Worm (Caenorhabditis elegans) whole organism, L1 larva: ENCODE results near the gene cwp-2.

Source experiments
- C04F5.9 ChIP-seq: sonication (generic microtip); optimal IDR thresholded peaks from 2 replicates; lab custom pipeline; 2016; ENCODE audit warnings: missing genetic modification characterization, missing compliant biosample characterization
- Y116A8C.19 ChIP-seq: sonication (generic microtip); optimal IDR thresholded peaks from 2 replicates; lab custom pipeline; 2016; ENCODE audit warnings: missing compliant biosample characterization, missing genetic modification characterization, borderline replicate concordance
- ceh-88 ChIP-seq: fragments of 200-800 bp; sonication (Bioruptor generic); IDR thresholded peaks from 2 replicates; pipeline ENCODE4 v1.3.6; 2022; ENCODE audit warnings: missing genetic modification characterization, missing compliant biosample characterization
- dsc-1 ChIP-seq: sonication (generic microtip); optimal IDR thresholded peaks from 2 replicates; lab custom pipeline; 2016; ENCODE audit warnings: mild to moderate bottlenecking, missing genetic modification characterization, missing compliant biosample characterization
- efl-1 ChIP-seq, 4 experiments: fragments of 150-350 bp; optimal IDR thresholded peaks in 3 of 4; peaks in 1 of 4; 1 replicate in 1 of 4; 2 replicates in 3 of 4; lab custom pipeline; 2014; ENCODE audit warnings: missing biosample characterization in 2 of 4, missing genetic modification characterization in 2 of 4, missing genetic modification reagents in 2 of 4
- egl-13 ChIP-seq: sonication (generic microtip); optimal IDR thresholded peaks from 2 replicates; lab custom pipeline; 2016; ENCODE audit warnings: missing genotype, missing genetic modification reagents, missing genetic modification characterization, missing compliant biosample characterization
- fkh-4 ChIP-seq: sonication (generic microtip); optimal IDR thresholded peaks from 2 replicates; lab custom pipeline; 2016; ENCODE audit warnings: missing compliant biosample characterization, missing genetic modification characterization, borderline replicate concordance
- fkh-8 ChIP-seq: sonication (generic microtip); optimal IDR thresholded peaks from 2 replicates; lab custom pipeline; 2016; ENCODE audit warnings: mild to moderate bottlenecking, missing genetic modification characterization, missing compliant biosample characterization
- grh-1 ChIP-seq: fragments of 200-800 bp; sonication (Bioruptor generic); IDR thresholded peaks from 2 replicates; pipeline ENCODE4 v1.3.6; 2022; ENCODE audit warnings: missing genetic modification reagents, missing genetic modification characterization, missing compliant biosample characterization
- hlh-4 ChIP-seq: sonication (generic microtip); optimal IDR thresholded peaks from 2 replicates; lab custom pipeline; 2016; ENCODE audit warnings: mild to moderate bottlenecking, missing genetic modification characterization, missing compliant biosample characterization
- lin-14 ChIP-seq: fragments of 200-800 bp; sonication (Bioruptor generic); optimal IDR thresholded peaks from 2 replicates; lab custom pipeline; 2018; ENCODE audit warnings: mild to moderate bottlenecking, missing genetic modification characterization, moderate library complexity, missing compliant biosample characterization
- lin-15B ChIP-seq: fragments of 150-350 bp; sonication (generic microtip); optimal IDR thresholded peaks from 3 replicates; lab custom pipeline; 2014; ENCODE audit warnings: missing biosample characterization, missing genetic modification characterization
- lin-35 ChIP-seq, 2 experiments: fragments of 150-350 bp; optimal IDR thresholded peaks; 2 replicates each; lab custom pipeline; 2014; ENCODE audit warnings: missing biosample characterization in 2 of 2, missing genetic modification characterization in 2 of 2, missing genetic modification reagents in 2 of 2
- lin-39 ChIP-seq: fragments of 150-350 bp; optimal IDR thresholded peaks from 2 replicates; lab custom pipeline; 2014; ENCODE audit warnings: missing biosample characterization, missing genetic modification reagents, missing genetic modification characterization
- lir-3 ChIP-seq: sonication (generic microtip); optimal IDR thresholded peaks from 2 replicates; lab custom pipeline; 2016; ENCODE audit warnings: mild to moderate bottlenecking, missing genetic modification characterization, moderate library complexity, missing compliant biosample characterization; ENCODE audit not compliant: poor library complexity
- mab-9 ChIP-seq: fragments of 200-800 bp; sonication (Bioruptor generic); IDR thresholded peaks from 2 replicates; pipeline ENCODE4 v1.3.6; 2022; ENCODE audit warnings: missing genetic modification reagents, missing genetic modification characterization, missing compliant biosample characterization
- mef-2 ChIP-seq: fragments of 150-350 bp; optimal IDR thresholded peaks from 2 replicates; lab custom pipeline; 2014; ENCODE audit warnings: missing biosample characterization, missing genetic modification characterization
- mep-1 ChIP-seq: fragments of 150-350 bp; optimal IDR thresholded peaks from 2 replicates; lab custom pipeline; 2014; ENCODE audit warnings: missing biosample characterization, missing genetic modification characterization
- nhr-237 ChIP-seq: fragments of 150-350 bp; optimal IDR thresholded peaks from 2 replicates; lab custom pipeline; 2014; ENCODE audit warnings: missing biosample characterization, missing genetic modification characterization
- nhr-71 ChIP-seq: sonication (generic microtip); optimal IDR thresholded peaks from 2 replicates; lab custom pipeline; 2016; ENCODE audit warnings: mild to moderate bottlenecking, missing genetic modification characterization, moderate library complexity, missing compliant biosample characterization
- nhr-77 ChIP-seq: fragments of 150-350 bp; optimal IDR thresholded peaks from 2 replicates; lab custom pipeline; 2014; ENCODE audit warnings: missing biosample characterization, missing genetic modification characterization
- nhr-90 ChIP-seq: sonication (generic microtip); optimal IDR thresholded peaks from 2 replicates; lab custom pipeline; 2016; ENCODE audit warnings: mild to moderate bottlenecking, missing genetic modification characterization, missing compliant biosample characterization; ENCODE audit not compliant: poor library complexity
- pax-3 ChIP-seq: fragments of 200-800 bp; sonication (Bioruptor generic); optimal IDR thresholded peaks from 2 replicates; lab custom pipeline; 2018; ENCODE audit warnings: mild to moderate bottlenecking, missing genetic modification characterization, moderate library complexity, missing compliant biosample characterization
- skn-1 ChIP-seq: fragments of 150-350 bp; optimal IDR thresholded peaks from 2 replicates; lab custom pipeline; 2014; ENCODE audit warnings: missing biosample characterization, missing genetic modification characterization
- snpc-4 ChIP-seq: fragments of 150-350 bp; optimal IDR thresholded peaks from 2 replicates; lab custom pipeline; 2014; ENCODE audit warnings: missing biosample characterization, missing genetic modification characterization
- sox-4 ChIP-seq: sonication (generic microtip); optimal IDR thresholded peaks from 2 replicates; lab custom pipeline; 2016; ENCODE audit warnings: missing genetic modification characterization, missing compliant biosample characterization
- swsn-7 ChIP-seq: sonication (generic microtip); optimal IDR thresholded peaks from 2 replicates; lab custom pipeline; 2016; ENCODE audit warnings: missing genetic modification characterization, missing compliant biosample characterization
- unc-86 ChIP-seq: sonication (generic microtip); optimal IDR thresholded peaks from 2 replicates; lab custom pipeline; 2016; ENCODE audit warnings: missing genetic modification characterization, missing compliant biosample characterization
- zip-4 ChIP-seq: fragments of 200-800 bp; sonication (Bioruptor generic); optimal IDR thresholded peaks from 2 replicates; lab custom pipeline; 2018; ENCODE audit warnings: mild to moderate bottlenecking, missing genetic modification characterization, moderate library complexity, missing compliant biosample characterization
- ztf-11 ChIP-seq, 2 experiments: sonication (generic microtip); optimal IDR thresholded peaks; 2 replicates each; lab custom pipeline; 2016 to 2017; ENCODE audit warnings: missing genetic modification characterization in 2 of 2, missing biosample characterization in 1 of 2, missing compliant biosample characterization in 1 of 2
- ztf-4 ChIP-seq: fragments of 150-350 bp; optimal IDR thresholded peaks from 2 replicates; lab custom pipeline; 2014; ENCODE audit warnings: missing biosample characterization, missing genetic modification characterization

The cwp-2 gene

DNA sequence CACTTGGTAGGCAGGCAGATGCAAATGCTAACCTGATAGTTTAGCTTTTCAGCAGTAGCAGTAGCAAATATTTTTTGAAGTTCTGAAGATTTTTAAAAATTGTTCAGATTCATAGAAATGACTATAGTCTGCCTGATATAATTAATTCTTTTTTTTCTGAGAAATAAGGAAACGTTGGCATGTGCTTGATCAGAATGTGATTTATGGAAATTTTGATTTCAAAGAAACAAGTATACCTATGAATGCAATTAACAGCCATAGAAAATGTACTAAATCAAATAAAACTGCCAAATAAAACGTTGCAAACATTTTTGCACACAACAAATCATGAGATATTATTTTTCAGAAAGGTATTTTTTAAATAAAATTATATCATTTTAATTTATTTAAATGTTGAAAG, 28.2 kb upstream of the cwp-2 start (continued):
- TF ChIP-seq swsn-7 (tag; lab: Kevin White, UChicago) (no peak), nhr-237 (tag; lab: Kevin White, UChicago) (no peak), fkh-8 (tag; lab: Kevin White, UChicago) (peak; percentile 58), nhr-77 (no peak), pax-3 (tag; lab: Kevin White, UChicago) (no peak), ztf-4 (tag; lab: Kevin White, UChicago) (no peak), hlh-4 (tag; lab: Kevin White, UChicago) (peak; percentile 73), lin-15B (tag; lab: Kevin White, UChicago) (no peak), lir-3 (tag; lab: Kevin White, UChicago) (no peak), skn-1 (tag; lab: Kevin White, UChicago) (no peak), lin-35 (GFP tag; optimal IDR thresholded peaks at IDR 0.05; lab: Kevin White, UChicago) (no peak), snpc-4 (tag; lab: Kevin White, UChicago) (no peak), zip-4 (GFP tag; lab: Kevin White, UChicago) (no peak), lin-39 (no peak), mef-2 (tag; lab: Kevin White, UChicago) (no peak), nhr-71 (tag; lab: Kevin White, UChicago) (peak; percentile 52), lin-14 (peak; percentile 44), mep-1 (tag; lab: Kevin White, UChicago) (no peak), C04F5.9 (no peak)

DNA sequence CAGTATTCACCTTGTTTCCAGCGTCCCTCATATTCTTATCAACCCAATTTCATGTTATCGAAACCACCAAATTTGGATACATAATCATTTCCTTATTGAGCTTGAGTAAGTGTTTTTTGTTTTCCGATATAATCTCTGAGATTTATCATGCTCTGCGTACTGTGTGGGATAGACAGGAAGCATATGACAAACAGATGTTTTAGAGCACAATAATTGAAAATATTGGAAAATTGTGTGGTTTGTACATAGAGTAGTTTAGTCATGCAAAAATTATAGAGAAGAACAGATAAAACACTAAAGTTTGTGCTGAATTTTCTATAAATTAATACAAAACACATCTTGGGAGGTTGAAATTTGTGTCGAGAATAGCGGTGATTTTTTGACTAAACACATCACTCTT, 26.3 kb upstream of the cwp-2 start:
- TF ChIP-seq egl-13 (tag; lab: Kevin White, UChicago) (no peak), fkh-8 (tag; lab: Kevin White, UChicago) (no peak), fkh-4 (tag; lab: Kevin White, UChicago) (peak; percentile 77), Y116A8C.19 (tag; lab: Kevin White, UChicago) (no peak), dsc-1 (tag; lab: Kevin White, UChicago) (peak; percentile 94)

DNA sequence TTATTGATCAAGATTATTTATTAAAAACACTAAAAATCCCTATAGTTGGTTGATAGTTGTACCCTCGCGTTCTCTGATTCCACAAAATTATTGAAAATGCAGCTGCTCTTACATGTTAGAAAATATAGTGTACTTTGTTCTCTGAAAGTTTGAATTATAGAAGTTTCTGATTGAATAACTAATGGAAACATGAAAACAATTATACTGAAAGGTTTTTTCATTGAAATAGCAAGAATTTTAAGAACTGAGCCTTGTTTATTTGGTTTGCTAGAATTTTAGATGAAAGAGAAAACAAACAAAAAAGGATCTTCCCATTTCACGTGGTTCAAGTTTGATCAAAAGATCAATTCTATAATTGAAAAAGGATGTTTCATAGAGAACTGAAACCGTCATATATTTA, 25.1 kb upstream of the cwp-2 start:
- no peak for TF ChIP-seq sox-4 (tag; lab: Kevin White, UChicago)
- TF ChIP-seq lin-14 = peak; percentile 21
- TF ChIP-seq hlh-4 (tag; lab: Kevin White, UChicago) = peak; percentile 59
- no peak for TF ChIP-seq swsn-7 (tag; lab: Kevin White, UChicago)
- TF ChIP-seq fkh-8 (tag; lab: Kevin White, UChicago) = peak; percentile 52
- peak; percentile 18 for TF ChIP-seq unc-86 (tag; lab: Kevin White, UChicago)
- peak; percentile 46 for TF ChIP-seq nhr-71 (tag; lab: Kevin White, UChicago)
- TF ChIP-seq nhr-90 (tag; lab: Kevin White, UChicago) = no peak
- TF ChIP-seq ceh-88 = no peak
- peak; percentile 32 for TF ChIP-seq dsc-1 (tag; lab: Kevin White, UChicago)
- no peak for TF ChIP-seq ztf-11 (tag; optimal IDR thresholded peaks at IDR 0.05; lab: Kevin White, UChicago)
- no peak for TF ChIP-seq mep-1 (tag; lab: Kevin White, UChicago)
- TF ChIP-seq, all 84 proteins: peak for 6

DNA sequence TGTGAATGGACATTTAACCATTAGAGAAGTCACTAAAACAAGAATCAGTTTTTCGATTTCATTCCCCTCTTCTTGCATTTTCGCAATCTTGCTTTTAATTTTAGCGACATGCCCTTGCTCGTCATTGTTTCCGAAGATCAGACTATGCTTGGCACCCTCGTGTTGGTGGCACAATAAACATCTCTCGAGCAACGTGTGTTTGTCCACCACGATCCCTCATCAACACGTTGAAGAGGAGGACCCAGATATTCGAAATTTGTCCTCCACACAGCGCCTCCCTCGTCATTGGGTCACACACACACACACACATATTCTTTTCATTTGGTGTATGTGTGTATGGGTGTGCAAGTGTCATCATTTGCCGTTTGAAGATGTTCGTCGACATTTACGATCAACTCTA, 22.9 kb upstream of the cwp-2 start, which contains the start of gene srd-32:
srd-32 (plus strand) TSS at position 301 of the 400 bp plus-strand sequence.
- TF ChIP-seq dsc-1 (tag; lab: Kevin White, UChicago) (peak; percentile 68), mab-9 (no peak), grh-1 (GFP tag; lab: Robert Waterston, UW) (no peak)

DNA sequence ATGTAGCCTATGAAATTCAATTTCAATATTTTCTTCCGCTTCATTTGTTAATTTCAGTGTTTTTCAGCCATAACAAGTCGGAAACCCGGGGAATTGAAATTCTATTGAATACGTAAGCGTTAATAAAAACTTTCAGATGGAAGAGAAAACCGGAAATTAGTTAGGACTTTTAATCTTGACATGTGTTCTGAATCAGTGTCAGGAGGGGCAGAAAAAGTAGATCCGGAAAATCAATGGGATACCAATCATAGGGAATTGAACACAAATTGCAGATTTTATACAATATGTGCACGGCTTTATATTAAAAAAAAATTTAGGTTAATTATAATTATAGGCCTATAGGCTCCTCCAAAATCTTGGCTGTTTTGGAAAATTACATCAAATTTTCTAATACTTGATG, 21.9 kb upstream of the cwp-2 start:
- TF ChIP-seq fkh-4 (tag; lab: Kevin White, UChicago) (peak; percentile 78), efl-1 (optimal IDR thresholded peaks at IDR 0.05; lab: Kevin White, UChicago) (no peak), efl-1 (GFP tag; optimal IDR thresholded peaks at IDR 0.05 in 1 of 2; lab: Kevin White, UChicago) (no peak), fkh-8 (tag; lab: Kevin White, UChicago) (peak; percentile 4), grh-1 (GFP tag; lab: Robert Waterston, UW) (no peak), dsc-1 (tag; lab: Kevin White, UChicago) (peak; percentile 92), lin-39 (no peak)
